Worm (Caenorhabditis elegans) whole organism, L4 larva: ENCODE results near the gene F46C8.3.

Experiments
- skn-1 ChIP-seq: fragments of 150-350 bp; optimal IDR thresholded peaks from 2 replicates; lab custom pipeline; 2014; ENCODE audit warnings: missing biosample characterization, missing genetic modification characterization
- ztf-11 ChIP-seq: fragments of 150-350 bp; optimal IDR thresholded peaks from 2 replicates; lab custom pipeline; 2014; ENCODE audit warnings: missing biosample characterization, missing genetic modification characterization

DNA sequence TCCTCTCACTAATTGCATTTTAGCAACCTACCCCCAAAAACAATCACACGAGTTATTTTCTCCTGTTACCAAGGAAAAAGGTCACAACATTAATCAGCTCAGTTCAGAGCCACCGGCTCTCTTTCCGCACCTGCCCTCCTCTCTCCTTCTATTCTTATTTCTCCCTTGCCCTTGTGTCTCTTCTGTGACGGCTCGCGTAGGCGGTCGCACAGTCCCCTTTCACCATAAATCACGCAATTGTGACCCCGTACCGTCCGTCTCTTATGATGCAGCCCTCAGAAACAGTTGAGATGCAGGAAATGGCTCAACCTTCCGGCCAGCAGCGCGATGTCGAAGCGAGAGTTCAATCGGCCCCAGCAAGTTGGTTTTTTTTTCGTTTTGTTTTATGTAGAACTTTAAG lies 37.3 kb downstream of the F46C8.3 start, which contains the start of gene sto-1:
- TF ChIP-seq ztf-11 (tag; lab: Kevin White, UChicago): no peak
- TF ChIP-seq skn-1: no peak
